Worm (Caenorhabditis elegans) whole organism, L4/young adult: ENCODE measurements around the gene btb-11.
"Not testable (repeated sequence)": the region's sequence is repeated elsewhere in the genome, so short reads cannot be mapped to it uniquely, and the experiment has no call there.

Source experiments
- W03F9.2 ChIP-seq: fragments of 150-350 bp; optimal IDR thresholded peaks from 2 replicates; lab custom pipeline; 2014; ENCODE audit warnings: missing biosample characterization, missing genetic modification characterization
- dao-5 ChIP-seq: sonication (generic microtip); optimal IDR thresholded peaks from 2 replicates; lab custom pipeline; 2016; ENCODE audit warnings: missing genotype, missing genetic modification characterization, moderate library complexity, missing compliant biosample characterization
- him-1 ChIP-seq: sonication (generic microtip); optimal IDR thresholded peaks from 2 replicates; lab custom pipeline; 2016; ENCODE audit warnings: missing genotype, missing genetic modification reagents, missing genetic modification characterization, missing compliant biosample characterization

The btb-11 gene

DNA sequence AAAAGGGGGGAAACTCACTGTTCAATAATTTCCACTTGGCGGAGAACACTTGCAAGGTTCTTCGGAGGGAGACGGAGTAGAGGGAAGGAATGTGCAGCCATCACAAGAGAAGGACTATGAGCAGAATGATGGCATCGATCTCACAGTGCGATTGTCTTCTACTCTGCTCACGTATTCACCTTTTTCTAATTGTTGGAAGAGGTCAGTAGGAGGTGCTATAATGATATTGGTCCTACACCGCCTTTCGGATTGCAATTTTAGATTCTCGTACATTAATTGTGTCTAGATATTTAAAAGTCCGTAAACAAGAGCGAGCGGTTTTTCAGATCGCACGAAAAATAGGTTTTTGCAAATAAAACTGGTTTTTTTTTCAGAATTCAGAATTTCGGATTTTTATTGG lies 15.9 kb upstream of the btb-11 start, which contains the start of gene fbxb-39:
TSS of gene fbxb-39 (minus strand) at position 101 of the 400 bp plus-strand sequence.
- TF ChIP-seq dao-5 (tag; lab: Kevin White, UChicago) = no peak
- no peak for TF ChIP-seq him-1 (tag; lab: Kevin White, UChicago)
- no peak for TF ChIP-seq W03F9.2 (tag; lab: Kevin White, UChicago)

DNA sequence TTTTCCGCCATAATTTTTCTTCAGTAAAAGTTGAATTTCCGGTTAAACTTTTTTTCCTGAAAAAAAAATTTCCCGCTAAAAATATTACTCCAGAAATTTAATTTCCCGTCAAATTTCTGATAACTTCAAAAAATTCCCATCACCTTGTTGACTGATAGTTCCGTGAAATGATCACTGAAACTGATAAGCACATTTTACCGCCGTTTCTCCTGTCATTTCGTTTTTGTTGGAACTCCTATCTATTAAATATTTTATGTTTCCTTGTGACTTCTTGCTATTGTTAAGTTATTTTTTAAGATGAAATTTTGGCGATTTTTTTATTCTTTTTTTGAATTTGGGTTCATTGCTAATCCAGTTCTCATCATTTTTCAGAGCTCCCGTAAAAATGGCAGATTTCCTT lies 4.0 kb upstream of the btb-11 start, which contains the start of gene math-34:
TSS of gene math-34 (plus strand) at position 371 of the 400 bp plus-strand sequence.
- TF ChIP-seq him-1 (tag; lab: Kevin White, UChicago) = no peak
- TF ChIP-seq dao-5 (tag; lab: Kevin White, UChicago) = no peak
- no peak for TF ChIP-seq W03F9.2 (tag; lab: Kevin White, UChicago)

DNA sequence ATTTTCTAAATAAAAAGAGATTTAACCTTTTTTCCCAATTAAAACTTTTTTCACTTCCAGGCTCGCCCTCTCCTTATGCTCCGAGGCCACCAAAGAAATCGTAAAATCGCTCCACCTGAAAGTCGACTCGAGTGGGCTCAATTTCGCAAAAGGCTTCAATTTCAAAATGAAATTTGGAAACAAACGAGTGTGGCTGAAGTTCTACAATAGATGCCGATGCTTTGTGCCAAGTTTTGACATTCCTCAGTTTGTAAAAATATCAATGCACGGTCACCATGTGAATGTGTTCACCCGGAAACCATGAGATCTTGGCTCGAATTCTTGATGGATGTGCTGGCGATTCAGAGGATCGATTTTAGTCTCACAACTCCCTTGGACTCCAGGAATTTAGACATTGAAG lies 2.1 kb upstream of the btb-11 start, which contains the start of gene M01D1.12:
TSS of gene M01D1.12 (plus strand) at position 301 of the 400 bp plus-strand sequence.
- no peak for TF ChIP-seq dao-5 (tag; lab: Kevin White, UChicago)
- TF ChIP-seq W03F9.2 (tag; lab: Kevin White, UChicago) = no peak
- no peak for TF ChIP-seq him-1 (tag; lab: Kevin White, UChicago)

DNA sequence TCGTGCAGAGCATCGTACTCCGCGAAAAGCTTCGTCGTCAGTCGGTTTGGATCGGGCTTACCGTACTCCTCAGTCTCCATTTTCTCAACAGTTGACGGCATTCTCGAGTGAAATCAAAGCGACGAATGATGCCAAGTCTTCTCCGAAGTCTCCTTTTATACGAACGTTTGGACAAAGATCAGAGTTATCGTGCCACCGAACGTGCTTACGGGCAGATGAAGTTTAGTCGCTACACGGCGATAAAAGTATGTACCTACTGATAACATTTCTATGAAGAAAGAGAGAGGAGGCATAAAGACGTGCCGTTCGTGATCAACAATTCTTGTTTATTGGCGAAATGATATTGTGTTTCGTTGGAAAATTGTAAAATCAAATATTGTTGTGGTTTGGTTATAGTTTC lies 18.2 kb downstream of the btb-11 start, which contains the start of gene F45D11.14:
TSS of gene F45D11.14 (minus strand) at position 101 of the 400 bp plus-strand sequence.
- TF ChIP-seq W03F9.2, dao-5, him-1 (tag; lab: Kevin White, UChicago): not testable (repeated sequence)

DNA sequence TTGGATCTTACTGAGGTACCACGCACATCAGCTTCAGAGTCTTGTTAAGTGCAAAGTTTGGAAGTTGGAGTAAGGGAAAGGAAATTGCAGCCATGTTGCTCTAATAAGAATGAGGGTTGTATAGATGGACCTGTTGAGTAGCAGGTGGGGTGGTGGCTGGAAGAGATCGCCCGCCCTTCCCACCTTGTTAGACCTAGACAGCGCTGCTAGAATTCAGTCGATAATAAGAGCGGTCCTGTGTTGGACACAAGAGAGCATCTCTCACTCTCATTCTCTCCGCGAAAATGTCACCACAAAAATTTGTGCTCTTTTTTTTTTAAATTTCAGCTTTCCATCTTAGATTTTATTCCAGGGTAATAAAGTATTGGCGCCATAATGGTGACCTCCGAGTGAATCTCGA lies 23.2 kb downstream of the btb-11 start, which contains the start of the genes fbxb-30 and F45D11.5:
TSS of gene fbxb-30 (minus strand) at position 101 of the 400 bp plus-strand sequence.
TSS of gene F45D11.5 (plus strand) at position 352 of the 400 bp plus-strand sequence.
- TF ChIP-seq W03F9.2 (tag; lab: Kevin White, UChicago) (no peak), him-1 (tag; lab: Kevin White, UChicago) (no peak), dao-5 (tag; lab: Kevin White, UChicago) (no peak)

- TF ChIP-seq dao-5 (tag; lab: Kevin White, UChicago) (no peak), him-1 (tag; lab: Kevin White, UChicago) (no peak), W03F9.2 (tag; lab: Kevin White, UChicago) (no peak)
Observed at ce11 chrII:999493-999892, 25.1 kb downstream of the btb-11 start, which contains the start of gene fbxb-29. Gene fbxb-29 (minus strand): TSS chrII:999593.

ce11 chrII:996112-996511 lies 28.5 kb downstream of the btb-11 start, which contains the start of gene F45D11.11:
Gene F45D11.11 (minus strand): TSS chrII:996212.
- not testable (repeated sequence) for TF ChIP-seq W03F9.2, him-1, dao-5 (tag; lab: Kevin White, UChicago)

DNA sequence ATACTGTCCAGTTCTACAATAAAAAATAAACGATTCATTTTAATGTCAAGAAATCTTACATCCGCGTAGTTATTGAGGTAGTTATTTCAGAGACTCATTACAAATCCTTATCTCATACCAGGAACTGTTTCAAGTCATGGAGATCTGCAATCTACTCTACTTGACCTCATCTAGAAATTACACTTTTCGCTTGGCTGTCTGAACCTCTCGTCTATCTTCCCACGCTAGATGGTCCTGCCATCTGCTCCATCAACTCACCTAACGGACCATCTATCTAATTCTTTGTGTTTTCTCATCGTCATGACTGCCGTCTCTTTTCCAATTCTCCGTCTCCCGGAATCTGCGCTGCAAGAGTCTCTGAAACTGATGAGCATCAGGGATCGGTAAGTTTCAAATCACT lies 30.4 kb downstream of the btb-11 start, which contains the start of gene F45D11.7:
TSS of gene F45D11.7 (plus strand) at position 301 of the 400 bp plus-strand sequence.
- TF ChIP-seq W03F9.2, dao-5, him-1 (tag; lab: Kevin White, UChicago): not testable (repeated sequence)

DNA sequence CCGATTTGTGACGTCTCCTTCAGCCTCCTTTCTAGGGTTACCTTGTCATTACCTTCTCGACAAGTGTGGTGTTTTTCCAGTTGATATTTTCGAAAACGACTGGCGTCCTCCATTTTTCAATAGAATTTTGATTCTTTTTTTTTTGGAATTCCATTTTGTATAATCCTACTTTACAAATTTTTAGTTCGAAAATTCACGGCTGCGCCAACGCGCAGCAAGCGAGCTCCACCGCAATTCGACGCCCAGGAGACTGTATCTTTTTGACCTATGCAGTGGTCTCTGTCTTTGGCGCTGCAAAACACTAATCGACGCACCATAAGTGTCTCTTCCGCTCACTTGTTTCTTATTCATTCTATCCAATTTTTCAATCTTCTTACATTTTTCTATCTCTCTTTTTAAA lies 33.3 kb downstream of the btb-11 start, which contains the start of gene fbxc-42:
TSS of gene fbxc-42 (plus strand) at position 301 of the 400 bp plus-strand sequence.
- TF ChIP-seq him-1 (tag; lab: Kevin White, UChicago) (no peak), dao-5 (tag; lab: Kevin White, UChicago) (no peak), W03F9.2 (tag; lab: Kevin White, UChicago) (no peak)

DNA sequence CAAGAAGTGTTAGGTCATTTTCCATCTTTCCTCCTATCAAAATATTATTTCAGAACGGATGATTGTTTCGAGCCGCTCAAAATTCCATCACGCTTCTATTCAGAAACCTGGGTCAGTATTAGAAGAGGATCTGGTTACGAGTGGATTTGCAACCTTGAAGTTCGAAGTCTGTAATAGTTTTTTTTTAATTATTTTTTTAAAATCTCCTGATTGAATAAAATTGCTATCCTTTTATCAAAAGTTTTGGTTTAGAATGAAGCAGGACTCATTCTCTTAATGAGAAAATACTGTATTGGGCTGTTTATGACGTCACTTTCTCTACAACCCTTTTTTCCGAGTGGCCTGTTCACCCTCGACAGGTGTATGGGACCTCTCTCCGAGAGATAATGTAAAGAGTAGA lies 36.1 kb downstream of the btb-11 start, which contains the start of gene fbxc-39:
TSS of gene fbxc-39 (plus strand) at position 301 of the 400 bp plus-strand sequence.
- TF ChIP-seq dao-5 (tag; lab: Kevin White, UChicago) (no peak), him-1 (tag; lab: Kevin White, UChicago) (no peak), W03F9.2 (tag; lab: Kevin White, UChicago) (no peak)

DNA sequence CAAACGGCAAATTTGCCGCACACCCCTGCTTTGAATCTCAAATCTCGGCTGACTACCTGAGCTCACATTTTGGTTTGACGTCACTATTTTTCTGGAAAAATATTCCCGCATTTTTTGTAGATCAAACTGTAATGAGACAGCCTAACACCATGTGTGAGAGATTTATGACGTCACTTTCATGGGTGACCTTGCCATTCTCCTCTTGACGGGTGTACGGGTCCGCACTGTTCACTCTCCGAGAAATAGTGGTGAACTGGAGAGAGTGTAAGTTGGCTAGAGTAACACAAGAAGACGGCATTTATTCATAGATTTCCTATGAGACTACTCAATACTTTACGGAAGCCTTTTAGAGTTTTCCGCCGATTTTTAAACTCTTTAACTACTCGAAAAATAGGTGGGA lies 38.9 kb downstream of the btb-11 start, which contains the start of gene fbxc-40:
TSS of gene fbxc-40 (plus strand) at position 301 of the 400 bp plus-strand sequence.
- not testable (repeated sequence) for TF ChIP-seq dao-5, him-1, W03F9.2 (tag; lab: Kevin White, UChicago)

ce11 chrII:982842-983241 lies 41.7 kb downstream of the btb-11 start, which contains the start of gene srh-274:
Gene srh-274 (plus strand): TSS chrII:983142.
- TF ChIP-seq him-1 (tag; lab: Kevin White, UChicago) = no peak
- no peak for TF ChIP-seq W03F9.2 (tag; lab: Kevin White, UChicago)
- no peak for TF ChIP-seq dao-5 (tag; lab: Kevin White, UChicago)

ce11 chrII:979135-979534 lies 45.4 kb downstream of the btb-11 start, which contains the start of the genes fbxc-17 and fbxc-15:
Gene fbxc-17 (minus strand): TSS chrII:979235.
Gene fbxc-15 (plus strand): TSS chrII:979423.
- TF ChIP-seq him-1 (tag; lab: Kevin White, UChicago) = no peak
- TF ChIP-seq dao-5 (tag; lab: Kevin White, UChicago) = no peak
- TF ChIP-seq W03F9.2 (tag; lab: Kevin White, UChicago) = no peak
